Worm (Caenorhabditis elegans) whole organism, late embryonic: ENCODE results near the gene Y73B6BL.29.

Experiments
- C08G9.2 ChIP-seq: sonication (generic microtip); optimal IDR thresholded peaks from 2 replicates; lab custom pipeline; 2016; ENCODE audit warnings: mild to moderate bottlenecking, missing genetic modification characterization, moderate library complexity, missing compliant biosample characterization
- T23F11.4 ChIP-seq: fragments of 200-800 bp; sonication (Bioruptor generic); optimal IDR thresholded peaks from 2 replicates; lab custom pipeline; 2018; ENCODE audit warnings: mild to moderate bottlenecking, missing genetic modification characterization, missing compliant biosample characterization
- Y22D7AL.16 ChIP-seq: sonication (generic microtip); optimal IDR thresholded peaks from 2 replicates; lab custom pipeline; 2016; ENCODE audit warnings: missing genetic modification characterization, missing compliant biosample characterization
- ama-1 ChIP-seq: fragments of 150-350 bp; optimal IDR thresholded peaks from 2 replicates; lab custom pipeline; 2014
- ceh-18 ChIP-seq: sonication (generic microtip); optimal IDR thresholded peaks from 2 replicates; lab custom pipeline; 2016; ENCODE audit warnings: missing genetic modification characterization, missing compliant biosample characterization
- ceh-19 ChIP-seq: fragments of 200-800 bp; sonication (Bioruptor generic); optimal IDR thresholded peaks from 2 replicates; lab custom pipeline; 2018; ENCODE audit warnings: mild to moderate bottlenecking, missing genetic modification characterization, missing compliant biosample characterization
- ceh-22 ChIP-seq: sonication (generic microtip); optimal IDR thresholded peaks from 2 replicates; lab custom pipeline; 2017; ENCODE audit warnings: missing biosample characterization, missing genetic modification characterization
- ceh-24 ChIP-seq: sonication (generic microtip); optimal IDR thresholded peaks from 2 replicates; lab custom pipeline; 2016; ENCODE audit warnings: mild to moderate bottlenecking, missing genetic modification characterization, missing compliant biosample characterization
- ceh-45 ChIP-seq: fragments of 200-800 bp; sonication (Bioruptor generic); IDR thresholded peaks from 2 replicates; pipeline ENCODE4 v1.3.6; 2022; ENCODE audit warnings: missing genetic modification reagents, missing genetic modification characterization, missing compliant biosample characterization
- ceh-6 ChIP-seq: fragments of 200-800 bp; sonication (Bioruptor generic); optimal IDR thresholded peaks from 2 replicates; lab custom pipeline; 2018; ENCODE audit warnings: mild to moderate bottlenecking, missing genetic modification characterization, missing compliant biosample characterization
- ceh-9 ChIP-seq: sonication (generic microtip); optimal IDR thresholded peaks from 2 replicates; lab custom pipeline; 2016; ENCODE audit warnings: mild to moderate bottlenecking, missing genetic modification characterization, inconsistent platforms, missing compliant biosample characterization
- dmd-4 ChIP-seq: sonication (generic microtip); optimal IDR thresholded peaks from 2 replicates; lab custom pipeline; 2016; ENCODE audit warnings: borderline replicate concordance, missing genetic modification characterization, missing compliant biosample characterization
- elt-2 ChIP-seq: sonication (generic microtip); optimal IDR thresholded peaks from 2 replicates; lab custom pipeline; 2016; ENCODE audit warnings: missing genetic modification reagents, missing genetic modification characterization, missing compliant biosample characterization
- elt-4 ChIP-seq: sonication (generic microtip); optimal IDR thresholded peaks from 2 replicates; lab custom pipeline; 2016; ENCODE audit warnings: missing genetic modification characterization, missing compliant biosample characterization
- fax-1 ChIP-seq: sonication (generic microtip); optimal IDR thresholded peaks from 2 replicates; lab custom pipeline; 2016; ENCODE audit warnings: missing genotype, missing genetic modification characterization, missing compliant biosample characterization
- fkh-10 ChIP-seq: fragments of 150-350 bp; optimal IDR thresholded peaks from 2 replicates; lab custom pipeline; 2014; ENCODE audit warnings: missing biosample characterization, missing genetic modification reagents, missing genetic modification characterization
- fkh-6 ChIP-seq: sonication (generic microtip); optimal IDR thresholded peaks from 2 replicates; lab custom pipeline; 2016; ENCODE audit warnings: missing genetic modification characterization, missing compliant biosample characterization
- gmeb-2 ChIP-seq: sonication (generic microtip); optimal IDR thresholded peaks from 2 replicates; lab custom pipeline; 2016; ENCODE audit warnings: missing genetic modification characterization, inconsistent platforms, missing compliant biosample characterization
- hlh-13 ChIP-seq: fragments of 200-800 bp; sonication (Bioruptor generic); optimal IDR thresholded peaks from 2 replicates; lab custom pipeline; 2018; ENCODE audit warnings: mild to moderate bottlenecking, missing genetic modification characterization, missing compliant biosample characterization
- hlh-15 ChIP-seq: sonication (generic microtip); optimal IDR thresholded peaks from 2 replicates; lab custom pipeline; 2016; ENCODE audit warnings: missing genetic modification characterization, missing compliant biosample characterization
- hlh-8 ChIP-seq: sonication (generic microtip); optimal IDR thresholded peaks from 2 replicates; lab custom pipeline; 2016; ENCODE audit warnings: missing genotype, missing genetic modification characterization, missing compliant biosample characterization
- lim-6 ChIP-seq: sonication (generic microtip); optimal IDR thresholded peaks from 2 replicates; lab custom pipeline; 2016; ENCODE audit warnings: missing genetic modification characterization, missing compliant biosample characterization
- lin-11 ChIP-seq: fragments of 200-800 bp; sonication (Bioruptor generic); optimal IDR thresholded peaks from 2 replicates; lab custom pipeline; 2018; ENCODE audit warnings: mild to moderate bottlenecking, missing genetic modification characterization, missing compliant biosample characterization
- madf-2 ChIP-seq: sonication (generic microtip); optimal IDR thresholded peaks from 2 replicates; lab custom pipeline; 2017; ENCODE audit warnings: missing genetic modification characterization, missing compliant biosample characterization
- nfya-1 ChIP-seq: sonication (generic microtip); optimal IDR thresholded peaks from 2 replicates; lab custom pipeline; 2017; ENCODE audit warnings: missing genetic modification characterization, mild to moderate bottlenecking, missing compliant biosample characterization, antibody characterized with exemption, moderate library complexity
- nhr-11 ChIP-seq: fragments of 150-350 bp; optimal IDR thresholded peaks from 2 replicates; lab custom pipeline; 2014; ENCODE audit warnings: missing biosample characterization, missing genetic modification characterization
- npax-4 ChIP-seq: sonication (generic microtip); optimal IDR thresholded peaks from 2 replicates; lab custom pipeline; 2016; ENCODE audit warnings: missing genetic modification characterization, missing compliant biosample characterization
- odd-2 ChIP-seq: sonication (generic microtip); optimal IDR thresholded peaks from 2 replicates; lab custom pipeline; 2017; ENCODE audit warnings: antibody characterized with exemption, mild to moderate bottlenecking, missing genetic modification characterization, missing compliant biosample characterization
- pax-1 ChIP-seq: fragments of 150-350 bp; optimal IDR thresholded peaks from 2 replicates; lab custom pipeline; 2014; ENCODE audit warnings: missing biosample characterization, missing genetic modification characterization
- pha-2 ChIP-seq: sonication (generic microtip); optimal IDR thresholded peaks from 2 replicates; lab custom pipeline; 2017; ENCODE audit warnings: mild to moderate bottlenecking, missing genetic modification characterization, missing compliant biosample characterization
- pha-4 ChIP-seq: fragments of 150-350 bp; optimal IDR thresholded peaks from 2 replicates; lab custom pipeline; 2018; ENCODE audit warnings: missing biosample characterization, missing genetic modification reagents, missing genetic modification characterization
- pqm-1 ChIP-seq: sonication (generic microtip); optimal IDR thresholded peaks from 2 replicates; lab custom pipeline; 2016; ENCODE audit warnings: missing genetic modification characterization, missing compliant biosample characterization
- ref-2 ChIP-seq: sonication (generic microtip); optimal IDR thresholded peaks from 2 replicates; lab custom pipeline; 2016; ENCODE audit warnings: missing genetic modification characterization, missing compliant biosample characterization
- sox-2 ChIP-seq: fragments of 200-800 bp; sonication (Bioruptor generic); IDR thresholded peaks from 2 replicates; pipeline ENCODE4 v1.3.6; 2022; ENCODE audit warnings: missing genetic modification reagents, missing genetic modification characterization, missing compliant biosample characterization
- syd-9 ChIP-seq: sonication (generic microtip); optimal IDR thresholded peaks from 2 replicates; lab custom pipeline; 2016; ENCODE audit warnings: mild to moderate bottlenecking, missing genetic modification characterization, moderate library complexity, missing compliant biosample characterization
- tbx-7 ChIP-seq: sonication (generic microtip); optimal IDR thresholded peaks from 2 replicates; lab custom pipeline; 2016; ENCODE audit warnings: missing genotype, missing genetic modification characterization, missing compliant biosample characterization
- unc-3 ChIP-seq, 2 experiments: fragments of 200-800 bp in 1 of 2; sonication (Bioruptor generic) in 1 of 2; sonication (generic microtip) in 1 of 2; conservative IDR thresholded peaks in 1 of 2; optimal IDR thresholded peaks in 1 of 2; 2 replicates each; pipeline versions ENCODE4 v1.3.6 to Lab custom; 2016 to 2022; ENCODE audit warnings: missing compliant biosample characterization in 2 of 2, missing genetic modification characterization in 2 of 2, missing genetic modification reagents in 1 of 2
- unc-55 ChIP-seq: sonication (generic microtip); optimal IDR thresholded peaks from 2 replicates; lab custom pipeline; 2017; ENCODE audit warnings: missing biosample characterization, missing genetic modification reagents, missing genetic modification characterization
- zip-5 ChIP-seq: sonication (generic microtip); optimal IDR thresholded peaks from 2 replicates; lab custom pipeline; 2016; ENCODE audit warnings: missing genetic modification characterization, missing compliant biosample characterization
- ztf-16 ChIP-seq: sonication (generic microtip); optimal IDR thresholded peaks from 2 replicates; lab custom pipeline; 2017; ENCODE audit warnings: missing genetic modification characterization, missing compliant biosample characterization

Y73B6BL.29 gene

ce11 chrIV:6323654-6324224 is 2.0 kb downstream of the Y73B6BL.29 start, which contains the start of gene sqd-1 (continued):
- peak; percentile 80 for TF ChIP-seq ref-2 (tag; lab: Kevin White, UChicago)
- TF ChIP-seq ceh-6 (GFP tag; lab: Kevin White, UChicago) = peak; percentile 26
- TF ChIP-seq nhr-11 (tag; lab: Kevin White, UChicago) = no peak
- TF ChIP-seq ceh-24 (tag; lab: Kevin White, UChicago) = no peak
- peak; percentile 21 for TF ChIP-seq hlh-8 (tag; lab: Kevin White, UChicago)
- peak; percentile 80 for TF ChIP-seq madf-2 (tag; lab: Kevin White, UChicago)
- no peak for TF ChIP-seq lin-11 (tag; lab: Kevin White, UChicago)
- no peak for TF ChIP-seq pha-2 (tag; lab: Kevin White, UChicago)
- TF ChIP-seq fkh-10 (GFP tag; lab: Kevin White, UChicago) = peak; percentile 28
- TF ChIP-seq ztf-16 (tag; lab: Kevin White, UChicago) = peak; percentile 31
- TF ChIP-seq hlh-15 (tag; lab: Kevin White, UChicago) = no peak
- TF ChIP-seq ama-1 (lab: Kevin White, UChicago) = no peak
- TF ChIP-seq T23F11.4 (GFP tag; lab: Kevin White, UChicago) = no peak
- TF ChIP-seq ceh-45 (GFP tag; lab: Robert Waterston, UW) = no peak
- TF ChIP-seq fax-1 = no peak
- TF ChIP-seq elt-2 (tag; lab: Kevin White, UChicago) = peak; percentile 54
- TF ChIP-seq odd-2 (tag; lab: Kevin White, UChicago) = no peak
- peak; percentile 44 for TF ChIP-seq gmeb-2 (tag; lab: Kevin White, UChicago)
- TF ChIP-seq syd-9 (tag; lab: Kevin White, UChicago) = peak; percentile 24
- TF ChIP-seq pax-1 = peak; percentile 57
- peak; percentile 69 for TF ChIP-seq C08G9.2
- no peak for TF ChIP-seq ceh-9 (tag; lab: Kevin White, UChicago)
- TF ChIP-seq tbx-7 (tag; lab: Kevin White, UChicago) = no peak
- TF ChIP-seq ceh-19 (GFP tag; lab: Kevin White, UChicago) = peak; percentile 46
- no peak for TF ChIP-seq lim-6 (tag; lab: Kevin White, UChicago)
- TF ChIP-seq ceh-22 (tag; lab: Kevin White, UChicago) = no peak
- peak; percentile 20 for TF ChIP-seq npax-4
- TF ChIP-seq pqm-1 (tag; lab: Kevin White, UChicago) = no peak
- no peak for TF ChIP-seq Y22D7AL.16
- no peak for TF ChIP-seq elt-4 (tag; lab: Kevin White, UChicago)
- peak; percentile 91 for TF ChIP-seq nfya-1
- no peak for TF ChIP-seq dmd-4 (tag; lab: Kevin White, UChicago)

- no peak for TF ChIP-seq pha-4 (tag; lab: Kevin White, UChicago)
- TF ChIP-seq unc-55 (GFP tag; lab: Kevin White, UChicago) = no peak
- TF ChIP-seq tbx-7 (tag; lab: Kevin White, UChicago) = no peak
- TF ChIP-seq ceh-22 (tag; lab: Kevin White, UChicago) = no peak
- TF ChIP-seq unc-3 (GFP tag; conservative IDR thresholded peaks at IDR 0.05; lab: Robert Waterston, UW) = no peak
- TF ChIP-seq unc-3 (tag; optimal IDR thresholded peaks at IDR 0.05; lab: Kevin White, UChicago) = no peak
- TF ChIP-seq ref-2 (tag; lab: Kevin White, UChicago) = no peak
- TF ChIP-seq ceh-9 (tag; lab: Kevin White, UChicago) = no peak
- TF ChIP-seq hlh-8 (tag; lab: Kevin White, UChicago) = no peak
- TF ChIP-seq zip-5 (tag; lab: Kevin White, UChicago) = no peak
- TF ChIP-seq hlh-15 (tag; lab: Kevin White, UChicago) = no peak
- no peak for TF ChIP-seq pqm-1 (tag; lab: Kevin White, UChicago)
- no peak for TF ChIP-seq hlh-13
- no peak for TF ChIP-seq fkh-6 (tag; lab: Kevin White, UChicago)
- no peak for TF ChIP-seq sox-2 (GFP tag; lab: Robert Waterston, UW)
- no peak for TF ChIP-seq ceh-18 (tag; lab: Kevin White, UChicago)
- no peak for TF ChIP-seq pha-2 (tag; lab: Kevin White, UChicago)
- TF ChIP-seq fkh-10 (GFP tag; lab: Kevin White, UChicago) = no peak
- no peak for TF ChIP-seq syd-9 (tag; lab: Kevin White, UChicago)
- no peak for TF ChIP-seq ceh-24 (tag; lab: Kevin White, UChicago)
Observed at ce11 chrIV:6325772-6326171, 4.0 kb downstream of the Y73B6BL.29 start.
